Fruit fly (Drosophila melanogaster) whole organism, embryonic: ENCODE results near the gene Atx-1.

Source experiments
- C15 ChIP-seq: fragments of 200-800 bp; sonication (Bioruptor generic); IDR thresholded peaks from 3 replicates; pipeline ENCODE4 v1.3.6; 2022; ENCODE audit warnings: missing biosample characterization, missing genetic modification characterization
- CG11085 ChIP-seq: fragments of 200-800 bp; sonication (Bioruptor generic); IDR thresholded peaks from 2 replicates; pipeline ENCODE4 v1.3.6; 2022; ENCODE audit warnings: missing biosample characterization, missing genetic modification characterization
- CG11696 ChIP-seq: fragments of 200-800 bp; sonication (Bioruptor generic); IDR thresholded peaks from 2 replicates; pipeline ENCODE4 v1.3.6; 2022; ENCODE audit warnings: missing biosample characterization, missing genetic modification characterization
- CG12071 ChIP-seq: fragments of 200-800 bp; sonication (Bioruptor generic); optimal IDR thresholded peaks from 3 replicates; lab custom pipeline; 2018; ENCODE audit warnings: missing biosample characterization, mild to moderate bottlenecking, missing genetic modification characterization
- CG15514 ChIP-seq: fragments of 200-800 bp; sonication (Bioruptor generic); optimal IDR thresholded peaks from 3 replicates; lab custom pipeline; 2017; ENCODE audit warnings: missing biosample characterization, missing genetic modification characterization, mild to moderate bottlenecking, moderate library complexity, missing genetic modification reagents
- CG15696 ChIP-seq: fragments of 200-800 bp; sonication (Bioruptor generic); optimal IDR thresholded peaks from 2 replicates; lab custom pipeline; 2019; ENCODE audit warnings: missing biosample characterization, mild to moderate bottlenecking, missing genetic modification characterization, moderate library complexity
- CG1603 ChIP-seq: fragments of 200-800 bp; sonication (Bioruptor generic); optimal IDR thresholded peaks from 2 replicates; lab custom pipeline; 2019; ENCODE audit warnings: missing biosample characterization, mild to moderate bottlenecking, missing genetic modification characterization, moderate library complexity
- CG17912 ChIP-seq: fragments of 200-800 bp; sonication (Bioruptor generic); optimal IDR thresholded peaks from 2 replicates; lab custom pipeline; 2018; ENCODE audit warnings: missing biosample characterization, mild to moderate bottlenecking, missing genetic modification characterization
- CG18262 ChIP-seq: fragments of 200-800 bp; optimal IDR thresholded peaks from 3 replicates; lab custom pipeline; 2019; ENCODE audit warnings: missing biosample characterization, mild to moderate bottlenecking, missing genetic modification characterization, moderate library complexity
- CG2129 ChIP-seq: fragments of 200-800 bp; sonication (Bioruptor generic); IDR thresholded peaks from 2 replicates; pipeline ENCODE4 v1.3.6; 2022; ENCODE audit warnings: missing biosample characterization, missing genetic modification characterization; ENCODE audit not compliant: partially characterized antibody
- CG4707 ChIP-seq: fragments of 200-800 bp; sonication (Bioruptor generic); optimal IDR thresholded peaks from 2 replicates; lab custom pipeline; 2018; ENCODE audit warnings: missing biosample characterization, mild to moderate bottlenecking, missing genetic modification characterization, moderate library complexity
- CG7357 ChIP-seq: fragments of 200-800 bp; sonication (Bioruptor generic); IDR thresholded peaks from 3 replicates; pipeline ENCODE4 v1.3.6; 2022; ENCODE audit warnings: missing biosample characterization, missing genetic modification characterization
- CG7839 ChIP-seq: fragments of 200-800 bp; sonication (Bioruptor generic); optimal IDR thresholded peaks from 3 replicates; lab custom pipeline; 2018; ENCODE audit warnings: missing biosample characterization, mild to moderate bottlenecking, missing genetic modification characterization, moderate library complexity
- CG8290 ChIP-seq, 3 experiments: fragments of 200-800 bp; sonication (Bioruptor generic); optimal IDR thresholded peaks; 2 replicates each; lab custom pipeline; 2016 to 2019; ENCODE audit warnings: missing biosample characterization in 3 of 3, missing genetic modification characterization in 3 of 3, mild to moderate bottlenecking in 2 of 3, moderate library complexity in 1 of 3
- Doc2 ChIP-seq: fragments of 200-800 bp; sonication (Bioruptor generic); IDR thresholded peaks from 2 replicates; pipeline ENCODE4 v1.3.6; 2022; ENCODE audit warnings: missing biosample characterization, missing genetic modification characterization
- Ets65A ChIP-seq: fragments of 200-800 bp; sonication (Bioruptor generic); peaks from one replicate; lab custom pipeline; 2016; ENCODE audit warnings: missing biosample characterization, missing genetic modification characterization
- Fer2 ChIP-seq: fragments of 200-800 bp; sonication (Bioruptor generic); optimal IDR thresholded peaks from 2 replicates; lab custom pipeline; 2018; ENCODE audit warnings: missing biosample characterization, mild to moderate bottlenecking, missing genetic modification characterization, moderate library complexity
- H15 ChIP-seq: fragments of 200-800 bp; sonication (Bioruptor generic); IDR thresholded peaks from 3 replicates; pipeline ENCODE4 v1.3.6; 2022; ENCODE audit warnings: missing biosample characterization, missing genetic modification characterization
- HHEX ChIP-seq: fragments of 200-800 bp; sonication (Bioruptor generic); optimal IDR thresholded peaks from 3 replicates; lab custom pipeline; 2017; ENCODE audit warnings: missing biosample characterization, mild to moderate bottlenecking, missing genetic modification characterization, missing genetic modification reagents
- Hmr ChIP-seq: fragments of 200-800 bp; sonication (Bioruptor generic); optimal IDR thresholded peaks from 3 replicates; lab custom pipeline; 2017; ENCODE audit warnings: mild to moderate bottlenecking, missing biosample characterization, missing genetic modification reagents, missing genetic modification characterization
- MESR4 ChIP-seq: fragments of 200-800 bp; sonication (Bioruptor generic); optimal IDR thresholded peaks from 2 replicates; lab custom pipeline; 2018; ENCODE audit warnings: missing biosample characterization, mild to moderate bottlenecking, missing genetic modification characterization, moderate library complexity
- PHDP ChIP-seq: fragments of 200-800 bp; sonication (Bioruptor generic); optimal IDR thresholded peaks from 3 replicates; lab custom pipeline; 2018; ENCODE audit warnings: missing biosample characterization, mild to moderate bottlenecking, missing genetic modification characterization, moderate library complexity
- Taf1 ChIP-seq: fragments of 200-800 bp; sonication (Bioruptor generic); IDR thresholded peaks from 2 replicates; pipeline ENCODE4 v1.3.6; 2022; ENCODE audit warnings: missing biosample characterization, missing genetic modification characterization
- Tbp ChIP-seq: fragments of >200 bp; optimal IDR thresholded peaks from 2 replicates; lab custom pipeline; 2018; ENCODE audit warnings: missing biosample characterization, missing genetic modification characterization
- Xbp1 ChIP-seq: fragments of 200-800 bp; sonication (Bioruptor generic); optimal IDR thresholded peaks from 3 replicates; lab custom pipeline; 2016; ENCODE audit warnings: missing biosample characterization, mild to moderate bottlenecking, missing genetic modification characterization
- ash1 ChIP-seq: fragments of 200-800 bp; sonication (Bioruptor generic); optimal IDR thresholded peaks from 2 replicates; lab custom pipeline; 2018; ENCODE audit warnings: missing biosample characterization, mild to moderate bottlenecking, missing genetic modification characterization
- bbx ChIP-seq: fragments of 200-800 bp; sonication (Bioruptor generic); IDR thresholded peaks from 2 replicates; pipeline ENCODE4 v1.3.6; 2022; ENCODE audit warnings: missing biosample characterization, missing genetic modification characterization; ENCODE audit not compliant: partially characterized antibody
- dimm ChIP-seq: fragments of 200-800 bp; sonication (Bioruptor generic); IDR thresholded peaks from 2 replicates; pipeline ENCODE4 v1.3.6; 2022; ENCODE audit warnings: missing biosample characterization, missing genetic modification characterization
- disco-r ChIP-seq: fragments of 200-800 bp; sonication (Bioruptor generic); optimal IDR thresholded peaks from 2 replicates; lab custom pipeline; 2016; ENCODE audit warnings: missing biosample characterization, missing genetic modification characterization
- grn ChIP-seq: fragments of 200-800 bp; sonication (Bioruptor generic); optimal IDR thresholded peaks from 3 replicates; lab custom pipeline; 2017; ENCODE audit warnings: missing biosample characterization, missing genetic modification characterization
- gsb ChIP-seq: fragments of 200-800 bp; sonication (Bioruptor generic); IDR thresholded peaks from 2 replicates; pipeline ENCODE4 v1.3.6; 2022; ENCODE audit warnings: missing biosample characterization, missing genetic modification characterization
- insv ChIP-seq, 2 experiments: fragments of 200-800 bp; sonication (Bioruptor generic); optimal IDR thresholded peaks; 3 replicates each; lab custom pipeline; 2016 to 2018; ENCODE audit warnings: missing biosample characterization in 2 of 2, missing genetic modification characterization in 2 of 2
- klu ChIP-seq: fragments of 200-800 bp; sonication (Bioruptor generic); IDR thresholded peaks from 2 replicates; pipeline ENCODE4 v1.3.6; 2022; ENCODE audit warnings: missing biosample characterization, missing genetic modification characterization
- oc ChIP-seq: fragments of 200-800 bp; sonication (Bioruptor generic); optimal IDR thresholded peaks from 2 replicates; lab custom pipeline; 2018; ENCODE audit warnings: missing biosample characterization, mild to moderate bottlenecking, missing genetic modification characterization, moderate library complexity
- row ChIP-seq: fragments of 200-800 bp; sonication (Bioruptor generic); IDR thresholded peaks from 3 replicates; pipeline ENCODE4 v1.3.6; 2022; ENCODE audit warnings: missing biosample characterization, missing genetic modification characterization
- sc ChIP-seq, 3 experiments: fragments of >200 bp in 2 of 3; fragments of 200-800 bp in 1 of 3; sonication (Bioruptor generic) in 1 of 3; optimal IDR thresholded peaks; 2 replicates in 2 of 3; 3 replicates in 1 of 3; lab custom pipeline; 2017; ENCODE audit warnings: mild to moderate bottlenecking in 1 of 3, missing biosample characterization in 1 of 3, missing genetic modification characterization in 1 of 3, missing genetic modification reagents in 1 of 3
- sim ChIP-seq: fragments of 200-800 bp; sonication (Bioruptor generic); IDR thresholded peaks from 2 replicates; pipeline ENCODE4 v1.3.6; 2022; ENCODE audit warnings: missing biosample characterization, missing genetic modification characterization
- tna ChIP-seq: fragments of 200-800 bp; sonication (Bioruptor generic); IDR thresholded peaks from 2 replicates; pipeline ENCODE4 v1.3.6; 2022; ENCODE audit warnings: missing biosample characterization, missing genetic modification characterization; ENCODE audit not compliant: partially characterized antibody
- tx ChIP-seq: fragments of 200-800 bp; sonication (Bioruptor generic); optimal IDR thresholded peaks from 2 replicates; lab custom pipeline; 2016; ENCODE audit warnings: missing biosample characterization, missing genetic modification characterization
- vfl ChIP-seq: fragments of 200-800 bp; sonication (Bioruptor generic); optimal IDR thresholded peaks from 2 replicates; lab custom pipeline; 2016; ENCODE audit warnings: missing biosample characterization, missing genetic modification characterization
- wek ChIP-seq: fragments of 200-800 bp; sonication (Bioruptor generic); optimal IDR thresholded peaks from 3 replicates; lab custom pipeline; 2018; ENCODE audit warnings: missing biosample characterization, mild to moderate bottlenecking, missing genetic modification characterization, moderate library complexity
- wor ChIP-seq: fragments of 200-800 bp; sonication (Bioruptor generic); IDR thresholded peaks from 2 replicates; pipeline ENCODE4 v1.3.6; 2022; ENCODE audit warnings: missing biosample characterization, missing genetic modification characterization
- z ChIP-seq: fragments of 200-800 bp; sonication (Bioruptor generic); IDR thresholded peaks from 3 replicates; pipeline ENCODE4 v1.3.6; 2022; ENCODE audit warnings: missing biosample characterization, missing genetic modification characterization
- zen2 ChIP-seq: fragments of 200-800 bp; sonication (Bioruptor generic); IDR thresholded peaks from 3 replicates; pipeline ENCODE4 v1.3.6; 2022; ENCODE audit warnings: missing biosample characterization, missing genetic modification characterization; ENCODE audit not compliant: partially characterized antibody

Gene Atx-1

DNA sequence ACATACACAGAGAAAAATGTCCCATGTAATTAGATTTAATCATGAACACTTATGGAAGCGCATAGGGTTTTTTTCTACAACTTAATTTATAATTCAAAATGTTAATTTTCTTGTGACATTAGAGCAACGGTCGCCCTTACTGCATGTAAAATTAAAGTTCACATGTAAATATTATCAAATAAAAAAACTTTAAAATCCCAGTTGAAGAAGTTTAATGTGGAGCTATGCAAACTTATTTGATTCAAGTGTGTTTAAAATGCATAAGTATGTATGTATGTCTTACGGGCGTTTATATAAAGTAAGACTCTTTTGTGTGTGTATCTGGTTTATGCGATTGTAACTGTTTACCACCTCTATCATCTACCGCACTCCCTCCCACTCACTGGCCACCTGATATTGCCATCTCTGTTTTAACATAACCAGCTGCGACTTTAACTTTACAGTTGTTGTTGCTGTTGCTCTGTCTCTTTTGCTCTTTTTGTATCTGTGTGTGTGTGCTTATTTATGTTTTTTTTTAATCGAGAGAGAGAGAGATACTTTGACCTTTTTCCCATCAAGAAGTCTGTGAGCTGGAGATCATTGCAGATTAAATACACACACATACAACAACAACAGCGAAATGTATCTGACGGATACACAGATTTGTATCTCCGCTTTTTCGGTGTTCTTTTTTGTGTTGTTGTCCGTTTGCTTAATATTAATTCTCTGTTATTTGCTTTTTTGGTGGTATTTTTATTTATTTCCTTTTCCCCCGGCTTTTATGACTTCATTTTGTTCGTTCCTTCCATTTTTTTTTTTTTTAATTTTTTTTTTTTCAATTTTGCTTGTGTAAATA is 32.6 kb downstream of the Atx-1 start (continued):
- TF ChIP-seq Ets65A (GFP tag; lab: Kevin White, UChicago) (peak; percentile 97), CG11696 (0 out of 2 replicates have a peak, but pooled peaks have one; percentile 44), bbx (GFP tag; lab: Robert Waterston, UW) (no peak), disco-r (GFP tag; lab: Kevin White, UChicago) (peak; percentile 66), wek (GFP tag; lab: Kevin White, UChicago) (peak; percentile 63), CG17912 (peak; percentile 76), CG2129 (GFP tag; lab: Robert Waterston, UW) (no peak), grn (GFP tag; lab: Kevin White, UChicago) (peak; percentile 96)

- peak; percentile 82 for TF ChIP-seq CG7839 (tag; lab: Kevin White, UChicago)
- no peak for TF ChIP-seq insv (GFP tag; optimal IDR thresholded peaks at IDR 0.05; lab: Kevin White, UChicago)
- TF ChIP-seq H15, result peak; percentile 68; the same call in 2 of the 3 replicates
- TF ChIP-seq CG7357 (GFP tag; lab: Robert Waterston, UW), result peak; percentile 59; the same call in 2 of the 3 replicates
- TF ChIP-seq CG15696 (tag; lab: Kevin White, UChicago), result no peak
- TF ChIP-seq z (GFP tag; lab: Robert Waterston, UW), result no peak
- TF ChIP-seq C15, result 0 out of 3 replicates have a peak, but pooled peaks have one; percentile 45
- TF ChIP-seq wor, result peak; percentile 42
- TF ChIP-seq Taf1, result peak; percentile 61
- peak; percentile 4 for TF ChIP-seq HHEX (GFP tag; lab: Kevin White, UChicago)
- TF ChIP-seq Fer2 (tag; lab: Kevin White, UChicago), result no peak
- peak; percentile 72 for TF ChIP-seq PHDP (tag; lab: Kevin White, UChicago)
- TF ChIP-seq Hmr (GFP tag; lab: Kevin White, UChicago), result peak; percentile 82
- no peak for TF ChIP-seq CG1603 (tag; lab: Kevin White, UChicago)
- no peak for TF ChIP-seq ash1
- peak; percentile 23 for TF ChIP-seq gsb (GFP tag; lab: Robert Waterston, UW)
- peak; percentile 50; the same call in 1 of the 2 replicates for TF ChIP-seq klu (GFP tag; lab: Robert Waterston, UW)
- no peak for TF ChIP-seq zen2 (GFP tag; lab: Robert Waterston, UW)
- 0 out of 2 replicates have a peak, but pooled peaks have one; percentile 14 for TF ChIP-seq sim (GFP tag; lab: Robert Waterston, UW)
- TF ChIP-seq CG12071 (GFP tag; lab: Kevin White, UChicago), result no peak
- TF ChIP-seq sc (optimal IDR thresholded peaks at IDR 0.05; lab: Kevin White, UChicago), result no peak
- TF ChIP-seq sc (GFP tag; optimal IDR thresholded peaks at IDR 0.05; lab: Kevin White, UChicago), result no peak
- no peak for TF ChIP-seq Tbp (GFP tag; lab: Kevin White, UChicago)
- no peak for TF ChIP-seq vfl (GFP tag; lab: Kevin White, UChicago)
- no peak for TF ChIP-seq CG4707 (GFP tag; lab: Kevin White, UChicago)
- TF ChIP-seq CG8290 (GFP tag; optimal IDR thresholded peaks at IDR 0.05; lab: Kevin White, UChicago), result no peak
- peak in 1 of 2 experiments; percentile 48 for TF ChIP-seq CG8290 (tag; optimal IDR thresholded peaks at IDR 0.05; lab: Kevin White, UChicago)
- TF ChIP-seq row (GFP tag; lab: Robert Waterston, UW), result peak; percentile 84
- TF ChIP-seq dimm (GFP tag; lab: Robert Waterston, UW), result peak; percentile 26; the same call in 1 of the 2 replicates
- TF ChIP-seq tna (GFP tag; lab: Robert Waterston, UW), result no peak
- TF ChIP-seq CG11085 (GFP tag; lab: Robert Waterston, UW), result peak; percentile 47; the same call in 1 of the 2 replicates
- peak; percentile 79 for TF ChIP-seq CG18262 (tag; lab: Kevin White, UChicago)
- TF ChIP-seq MESR4 (GFP tag; lab: Kevin White, UChicago), result no peak
- peak; percentile 52 for TF ChIP-seq CG15514 (GFP tag; lab: Kevin White, UChicago)
- peak; percentile 61 for TF ChIP-seq oc (tag; lab: Kevin White, UChicago)
- TF ChIP-seq Ets65A (GFP tag; lab: Kevin White, UChicago), result peak; percentile 35
- no peak for TF ChIP-seq tx (GFP tag; lab: Kevin White, UChicago)
- no peak for TF ChIP-seq Doc2
- TF ChIP-seq Xbp1, result peak; percentile 68
These were observed 33.5 kb downstream of the Atx-1 start for dm6 chrX:6856332-6856995.
